Fruit fly (Drosophila melanogaster) whole organism, embryonic: Measurements from ENCODE around the gene CG7702.

Experiments
- CG11247 ChIP-seq: fragments of 200-800 bp; sonication (Bioruptor generic); IDR thresholded peaks from 2 replicates; pipeline ENCODE4 v1.3.6; 2022; ENCODE audit warnings: missing biosample characterization, missing genetic modification characterization
- CG12219 ChIP-seq: fragments of 200-800 bp; sonication (Bioruptor generic); optimal IDR thresholded peaks from 3 replicates; lab custom pipeline; 2018; ENCODE audit warnings: missing biosample characterization, mild to moderate bottlenecking, missing genetic modification characterization
- CG13775 ChIP-seq: fragments of 200-800 bp; sonication (Bioruptor generic); optimal IDR thresholded peaks from 3 replicates; lab custom pipeline; 2017; ENCODE audit warnings: missing biosample characterization, mild to moderate bottlenecking, missing genetic modification characterization
- CG14710 ChIP-seq: fragments of 200-800 bp; sonication (Bioruptor generic); optimal IDR thresholded peaks from 3 replicates; lab custom pipeline; 2019; ENCODE audit warnings: missing biosample characterization, mild to moderate bottlenecking, missing genetic modification characterization, moderate library complexity
- CG15514 ChIP-seq: fragments of 200-800 bp; sonication (Bioruptor generic); optimal IDR thresholded peaks from 3 replicates; lab custom pipeline; 2017; ENCODE audit warnings: missing biosample characterization, missing genetic modification characterization, mild to moderate bottlenecking, moderate library complexity, missing genetic modification reagents
- CG2678 ChIP-seq: fragments of 200-800 bp; sonication (Bioruptor generic); optimal IDR thresholded peaks from 3 replicates; lab custom pipeline; 2019; ENCODE audit warnings: missing biosample characterization, mild to moderate bottlenecking, missing genetic modification characterization, moderate library complexity
- CG34224 ChIP-seq: fragments of 200-800 bp; sonication (Bioruptor generic); IDR thresholded peaks from 3 replicates; pipeline ENCODE4 v1.3.6; 2022; ENCODE audit warnings: missing biosample characterization, missing genetic modification characterization; ENCODE audit not compliant: partially characterized antibody
- CG4617 ChIP-seq: fragments of 200-800 bp; sonication (Bioruptor generic); optimal IDR thresholded peaks from 3 replicates; lab custom pipeline; 2016; ENCODE audit warnings: missing biosample characterization, missing genetic modification characterization, borderline replicate concordance
- CG4854 ChIP-seq: fragments of 200-800 bp; sonication (Bioruptor generic); optimal IDR thresholded peaks from 2 replicates; lab custom pipeline; 2016; ENCODE audit warnings: missing biosample characterization, missing genetic modification characterization, inconsistent platforms
- CG5180 ChIP-seq: fragments of 200-800 bp; sonication (Bioruptor generic); optimal IDR thresholded peaks from 3 replicates; lab custom pipeline; 2017; ENCODE audit warnings: missing biosample characterization, missing genetic modification characterization, mild to moderate bottlenecking, moderate library complexity, missing genetic modification reagents
- CG6272 ChIP-seq: fragments of 200-800 bp; sonication (Bioruptor generic); IDR thresholded peaks from 2 replicates; pipeline ENCODE4 v1.3.6; 2022; ENCODE audit warnings: missing biosample characterization, missing genetic modification characterization
- CG6689 ChIP-seq: fragments of 200-800 bp; sonication (Bioruptor generic); IDR thresholded peaks from 2 replicates; pipeline ENCODE4 v1.3.6; 2022; ENCODE audit warnings: missing biosample characterization, missing genetic modification characterization
- CG6813 ChIP-seq: fragments of 200-800 bp; sonication (Bioruptor generic); optimal IDR thresholded peaks from 2 replicates; lab custom pipeline; 2017; ENCODE audit warnings: missing biosample characterization, missing genetic modification characterization, mild to moderate bottlenecking, moderate library complexity, missing genetic modification reagents
- CG8924 ChIP-seq: fragments of 200-800 bp; optimal IDR thresholded peaks from 3 replicates; lab custom pipeline; 2019; ENCODE audit warnings: missing biosample characterization, mild to moderate bottlenecking, missing genetic modification characterization, moderate library complexity
- CG9727 ChIP-seq: fragments of 200-800 bp; sonication (Bioruptor generic); optimal IDR thresholded peaks from 3 replicates; lab custom pipeline; 2017; ENCODE audit warnings: missing biosample characterization, mild to moderate bottlenecking, missing genetic modification characterization
- CTCF ChIP-seq: fragments of 200-800 bp; sonication (Bioruptor generic); optimal IDR thresholded peaks from 2 replicates; lab custom pipeline; 2017; ENCODE audit warnings: missing biosample characterization, mild to moderate bottlenecking, missing genetic modification characterization, moderate library complexity
- CkIIα-i1 ChIP-seq: fragments of 200-800 bp; sonication (Bioruptor generic); IDR thresholded peaks from 2 replicates; pipeline ENCODE4 v1.3.6; 2022; ENCODE audit warnings: missing biosample characterization, missing genetic modification characterization
- D19A ChIP-seq: fragments of 200-800 bp; optimal IDR thresholded peaks from 3 replicates; lab custom pipeline; 2019; ENCODE audit warnings: missing biosample characterization, mild to moderate bottlenecking, missing genetic modification characterization, moderate library complexity
- D19B ChIP-seq: fragments of 200-800 bp; sonication (Bioruptor generic); optimal IDR thresholded peaks from 2 replicates; lab custom pipeline; 2017; ENCODE audit warnings: missing biosample characterization, mild to moderate bottlenecking, missing genetic modification characterization
- Dip3 ChIP-seq: fragments of 200-800 bp; sonication (Bioruptor generic); optimal IDR thresholded peaks from 3 replicates; lab custom pipeline; 2016; ENCODE audit warnings: missing biosample characterization, missing genetic modification characterization
- Doc3 ChIP-seq: fragments of 200-800 bp; sonication (Bioruptor generic); IDR thresholded peaks from 3 replicates; pipeline ENCODE4 v1.3.6; 2022; ENCODE audit warnings: missing biosample characterization, missing genetic modification characterization; ENCODE audit not compliant: partially characterized antibody
- E2f2 ChIP-seq: fragments of 200-800 bp; sonication (Bioruptor generic); IDR thresholded peaks from 2 replicates; pipeline ENCODE4 v1.3.6; 2022; ENCODE audit warnings: missing biosample characterization, missing genetic modification characterization
- Fer1 ChIP-seq: fragments of 200-800 bp; sonication (Bioruptor generic); optimal IDR thresholded peaks from 2 replicates; lab custom pipeline; 2017; ENCODE audit warnings: missing biosample characterization, mild to moderate bottlenecking, missing genetic modification characterization
- Hey ChIP-seq: fragments of 200-800 bp; sonication (Bioruptor generic); optimal IDR thresholded peaks from 3 replicates; lab custom pipeline; 2018; ENCODE audit warnings: missing biosample characterization, mild to moderate bottlenecking, missing genetic modification characterization
- Hr51 ChIP-seq, 2 experiments: fragments of 200-800 bp; sonication (Bioruptor generic); optimal IDR thresholded peaks; 2 replicates in 1 of 2; 3 replicates in 1 of 2; lab custom pipeline; 2016 to 2018; ENCODE audit warnings: missing biosample characterization in 2 of 2, missing genetic modification characterization in 2 of 2, mild to moderate bottlenecking in 1 of 2, moderate library complexity in 1 of 2
- Meics ChIP-seq: fragments of 200-800 bp; sonication (Bioruptor generic); optimal IDR thresholded peaks from 2 replicates; lab custom pipeline; 2017; ENCODE audit warnings: missing biosample characterization, mild to moderate bottlenecking, missing genetic modification characterization
- Nf-YC ChIP-seq: fragments of 200-800 bp; optimal IDR thresholded peaks from 3 replicates; lab custom pipeline; 2019; ENCODE audit warnings: missing biosample characterization, mild to moderate bottlenecking, missing genetic modification characterization, moderate library complexity
- Pdp1 ChIP-seq, 2 experiments: fragments of 200-800 bp; sonication (Bioruptor generic); optimal IDR thresholded peaks; 3 replicates each; lab custom pipeline; 2016; ENCODE audit warnings: missing biosample characterization in 2 of 2, missing genetic modification characterization in 2 of 2, mild to moderate bottlenecking in 1 of 2, moderate library complexity in 1 of 2
- Sry-δ ChIP-seq: fragments of 200-800 bp; sonication (Bioruptor generic); optimal IDR thresholded peaks from 2 replicates; lab custom pipeline; 2016; ENCODE audit warnings: missing biosample characterization, missing genetic modification characterization
- TFAM ChIP-seq: fragments of 200-800 bp; sonication (Bioruptor generic); optimal IDR thresholded peaks from 2 replicates; lab custom pipeline; 2017; ENCODE audit warnings: missing biosample characterization, missing genetic modification characterization, inconsistent platforms
- Tbp ChIP-seq: fragments of >200 bp; optimal IDR thresholded peaks from 2 replicates; lab custom pipeline; 2018; ENCODE audit warnings: missing biosample characterization, missing genetic modification characterization
- bbx ChIP-seq: fragments of 200-800 bp; sonication (Bioruptor generic); IDR thresholded peaks from 2 replicates; pipeline ENCODE4 v1.3.6; 2022; ENCODE audit warnings: missing biosample characterization, missing genetic modification characterization; ENCODE audit not compliant: partially characterized antibody
- caup ChIP-seq: fragments of 200-800 bp; sonication (Bioruptor generic); optimal IDR thresholded peaks from 3 replicates; lab custom pipeline; 2017; ENCODE audit warnings: missing biosample characterization, mild to moderate bottlenecking, missing genetic modification characterization, moderate library complexity; ENCODE audit not compliant: severe bottlenecking
- esg ChIP-seq: fragments of 200-800 bp; sonication (Bioruptor generic); conservative IDR thresholded peaks from 2 replicates; pipeline ENCODE4 v1.3.6; 2022; ENCODE audit warnings: missing biosample characterization, missing genetic modification characterization
- ewg ChIP-seq: fragments of 200-800 bp; sonication (Bioruptor generic); optimal IDR thresholded peaks from 3 replicates; lab custom pipeline; 2017; ENCODE audit warnings: mild to moderate bottlenecking, missing biosample characterization, missing genetic modification reagents, missing genetic modification characterization
- jing ChIP-seq: fragments of 200-800 bp; sonication (Bioruptor generic); optimal IDR thresholded peaks from 2 replicates; lab custom pipeline; 2018; ENCODE audit warnings: missing biosample characterization, mild to moderate bottlenecking, missing genetic modification characterization
- ken ChIP-seq: fragments of 200-800 bp; sonication (Bioruptor generic); IDR thresholded peaks from 3 replicates; pipeline ENCODE4 v1.3.6; 2022; ENCODE audit warnings: missing biosample characterization, missing genetic modification characterization
- lmd ChIP-seq: fragments of 200-800 bp; sonication (Bioruptor generic); IDR thresholded peaks from 2 replicates; pipeline ENCODE4 v1.3.6; 2022; ENCODE audit warnings: missing biosample characterization, missing genetic modification characterization
- oc ChIP-seq: fragments of 200-800 bp; sonication (Bioruptor generic); optimal IDR thresholded peaks from 2 replicates; lab custom pipeline; 2018; ENCODE audit warnings: missing biosample characterization, mild to moderate bottlenecking, missing genetic modification characterization, moderate library complexity
- pb ChIP-seq: fragments of 200-800 bp; sonication (Bioruptor generic); optimal IDR thresholded peaks from 3 replicates; lab custom pipeline; 2016; ENCODE audit warnings: missing biosample characterization, missing genetic modification characterization
- pum ChIP-seq: fragments of 200-800 bp; sonication (Bioruptor generic); optimal IDR thresholded peaks from 2 replicates; lab custom pipeline; 2016; ENCODE audit warnings: missing biosample characterization, missing genetic modification characterization
- ranshi ChIP-seq: fragments of 200-800 bp; sonication (Bioruptor generic); IDR thresholded peaks from 2 replicates; pipeline ENCODE4 v1.3.6; 2022; ENCODE audit warnings: missing biosample characterization, missing genetic modification characterization
- sr ChIP-seq: fragments of 200-800 bp; sonication (Bioruptor generic); IDR thresholded peaks from 3 replicates; pipeline ENCODE4 v1.3.6; 2022; ENCODE audit warnings: missing biosample characterization, missing genetic modification characterization
- tgo ChIP-seq: fragments of 200-800 bp; sonication (Bioruptor generic); IDR thresholded peaks from 3 replicates; pipeline ENCODE4 v1.3.6; 2022; ENCODE audit warnings: missing biosample characterization, missing genetic modification characterization
- zen ChIP-seq: fragments of 200-800 bp; sonication (Bioruptor generic); optimal IDR thresholded peaks from 3 replicates; lab custom pipeline; 2018; ENCODE audit warnings: missing biosample characterization, mild to moderate bottlenecking, missing genetic modification characterization, moderate library complexity
- zf30C ChIP-seq: fragments of 200-800 bp; sonication (Bioruptor generic); optimal IDR thresholded peaks from 3 replicates; lab custom pipeline; 2018; ENCODE audit warnings: missing biosample characterization, mild to moderate bottlenecking, missing genetic modification characterization

The CG7702 gene

DNA sequence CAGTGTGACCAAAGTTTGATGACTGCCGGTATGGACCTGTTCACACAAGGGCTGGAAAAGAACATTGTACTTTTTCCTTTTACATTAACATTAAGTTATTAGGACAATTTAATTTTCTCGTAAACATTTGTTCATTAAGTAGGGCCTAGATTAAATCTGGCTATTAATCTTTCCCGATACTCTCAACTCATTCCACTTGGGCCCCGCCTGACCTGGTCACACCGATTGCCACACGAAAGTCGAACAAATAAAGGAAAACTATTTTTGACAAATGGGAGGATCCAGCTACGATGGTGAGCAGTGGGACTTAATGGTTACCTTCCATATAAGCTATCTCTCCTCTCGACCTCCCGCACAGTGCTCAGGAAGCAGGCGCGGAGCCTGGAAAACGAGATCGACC is 5.7 kb upstream of the CG7702 start, which contains the start of the genes Cpsf73 and Gos28 (continued):
- TF ChIP-seq D19B (GFP tag; lab: Kevin White, UChicago), result no peak
- TF ChIP-seq Doc3 (GFP tag; lab: Robert Waterston, UW), result 0 out of 3 replicates have a peak, but pooled peaks have one; percentile 37
- no peak for TF ChIP-seq TFAM (GFP tag; lab: Kevin White, UChicago)
- no peak for TF ChIP-seq sr (GFP tag; lab: Robert Waterston, UW)
- TF ChIP-seq bbx (GFP tag; lab: Robert Waterston, UW), result peak; percentile 47; the same call in 1 of the 2 replicates
- TF ChIP-seq pb (GFP tag; lab: Kevin White, UChicago), result no peak
- TF ChIP-seq zf30C (GFP tag; lab: Kevin White, UChicago), result no peak
- TF ChIP-seq CG6689 (GFP tag; lab: Robert Waterston, UW), result 0 out of 2 replicates have a peak, but pooled peaks have one; percentile 16
- TF ChIP-seq lmd (GFP tag; lab: Robert Waterston, UW), result no peak
- TF ChIP-seq E2f2 (GFP tag; lab: Robert Waterston, UW), result peak; percentile 44; the same call in 1 of the 2 replicates
- TF ChIP-seq Nf-YC, result peak; percentile 19
- no peak for TF ChIP-seq CG5180 (GFP tag; lab: Kevin White, UChicago)

DNA sequence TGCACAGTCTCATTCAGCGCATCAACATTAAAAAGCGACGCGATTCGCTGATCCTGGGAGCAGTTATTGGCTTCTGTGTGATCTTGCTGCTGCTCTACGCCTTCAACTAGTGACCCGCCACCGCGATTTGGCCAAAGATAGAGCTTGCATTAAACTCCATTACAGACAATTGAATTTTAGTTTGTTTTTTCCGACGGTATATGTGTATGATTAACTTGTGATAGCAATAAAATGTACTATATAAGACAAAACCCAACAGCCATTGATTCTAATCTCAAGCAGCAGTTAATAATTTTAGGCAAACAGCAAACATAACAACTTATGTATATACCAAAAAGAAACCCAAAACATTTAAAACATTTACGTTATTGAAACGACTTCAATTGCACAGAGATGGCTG is 4.1 kb upstream of the CG7702 start, which contains the start of gene CG31231:
Gene CG31231, plus strand, starts transcription at position 301 of the 400 bp plus-strand sequence.
- TF ChIP-seq CG13775 (GFP tag; lab: Kevin White, UChicago) (no peak), zen (tag; lab: Kevin White, UChicago) (no peak), CG6813 (GFP tag; lab: Kevin White, UChicago) (no peak), CG2678 (tag; lab: Kevin White, UChicago) (no peak)

DNA sequence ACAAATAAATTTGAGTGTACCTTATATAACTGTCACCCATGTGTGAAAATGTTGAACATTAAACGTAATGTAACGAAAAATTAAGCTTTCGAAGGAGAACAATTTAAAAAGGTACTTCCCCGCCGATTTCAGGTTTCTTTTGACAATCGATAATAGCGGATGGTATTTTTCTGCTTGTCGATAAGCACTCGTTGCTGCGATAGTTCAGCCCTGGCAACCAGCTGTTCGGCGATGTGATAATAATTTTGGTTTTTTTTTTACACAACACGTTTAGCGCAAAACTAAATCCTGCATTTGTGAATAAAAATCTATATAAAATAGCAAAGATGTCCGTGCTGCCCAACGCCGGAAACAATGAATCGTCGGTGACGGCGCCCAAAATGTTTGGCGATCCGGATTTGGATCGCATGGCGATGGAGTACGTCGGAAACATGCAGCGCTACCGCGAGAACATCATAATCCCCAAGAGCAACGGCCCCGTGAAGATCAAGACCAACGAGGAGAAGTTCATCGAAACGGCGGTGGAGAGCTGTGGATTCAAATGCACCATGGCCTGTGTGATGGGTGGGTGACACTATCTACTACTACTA is 1.4 kb upstream of the CG7702 start, which contains the start of gene CG31229:
Gene CG31229, plus strand, starts transcription at position 194 of the 590 bp plus-strand sequence.
- TF ChIP-seq Sry-δ (peak; percentile 62), Tbp (no peak), ken (no peak), sr (GFP tag; lab: Robert Waterston, UW) (no peak), CG12219 (no peak), esg (GFP tag; lab: Robert Waterston, UW) (no peak), ewg (GFP tag; lab: Kevin White, UChicago) (no peak), CG4854 (no peak), Hr51 (GFP tag; optimal IDR thresholded peaks at IDR 0.05; lab: Kevin White, UChicago) (no peak), Meics (no peak), CG6272 (GFP tag; lab: Robert Waterston, UW) (no peak), caup (GFP tag; lab: Kevin White, UChicago) (no peak), CG15514 (GFP tag; lab: Kevin White, UChicago) (peak; percentile 86), ranshi (no peak), Fer1 (no peak), Dip3 (no peak), CkIIα-i1 (GFP tag; lab: Robert Waterston, UW) (no peak), D19A (tag; lab: Kevin White, UChicago) (no peak), CG14710 (tag; lab: Kevin White, UChicago) (no peak), CG8924 (no peak), oc (tag; lab: Kevin White, UChicago) (no peak), tgo (GFP tag; lab: Robert Waterston, UW) (no peak), Hey (no peak), Pdp1 (GFP tag; optimal IDR thresholded peaks at IDR 0.05; lab: Kevin White, UChicago) (peak in 1 of 2 experiments; percentile 97), CG34224 (peak; percentile 57), CG11247 (GFP tag; lab: Robert Waterston, UW) (no peak), CG9727 (no peak), CG4617 (GFP tag; lab: Kevin White, UChicago) (peak; percentile 41), CTCF (GFP tag; lab: Kevin White, UChicago) (no peak), jing (no peak), pum (GFP tag; lab: Kevin White, UChicago) (no peak)
